Worm (Caenorhabditis elegans) whole organism, L4 larva: ENCODE measurements around the gene Y38F1A.8.

ENCODE experiments used
- ceh-82 ChIP-seq: sonication (generic microtip); optimal IDR thresholded peaks from 2 replicates; lab custom pipeline; 2017; ENCODE audit warnings: missing biosample characterization, missing genetic modification characterization
- daf-19 ChIP-seq: fragments of 200-800 bp; sonication (Bioruptor generic); conservative IDR thresholded peaks from 2 replicates; pipeline ENCODE4 v1.3.6; 2022; ENCODE audit warnings: missing genetic modification characterization, missing compliant biosample characterization
- mep-1 ChIP-seq: fragments of 150-350 bp; sonication (generic microtip); optimal IDR thresholded peaks from 3 replicates; lab custom pipeline; 2014; ENCODE audit warnings: missing biosample characterization, missing genetic modification characterization
- sdz-12 ChIP-seq: fragments of 200-800 bp; sonication (Bioruptor generic); optimal IDR thresholded peaks from 2 replicates; lab custom pipeline; 2018; ENCODE audit warnings: mild to moderate bottlenecking, missing genetic modification characterization, missing compliant biosample characterization
- snpc-4 ChIP-seq: fragments of 150-350 bp; optimal IDR thresholded peaks from 2 replicates; lab custom pipeline; 2014; ENCODE audit warnings: missing biosample characterization, missing genetic modification characterization

ce11 chrII:13030051-13030437, 29.4 kb upstream of the Y38F1A.8 start:
- TF ChIP-seq ceh-82 (tag; lab: Kevin White, UChicago): no peak
- no peak for TF ChIP-seq mep-1 (tag; lab: Kevin White, UChicago)
- TF ChIP-seq snpc-4 (tag; lab: Kevin White, UChicago): no peak
- no peak for TF ChIP-seq daf-19 (GFP tag; lab: Robert Waterston, UW)
- no peak for TF ChIP-seq sdz-12 (GFP tag; lab: Kevin White, UChicago)
